Worm (Caenorhabditis elegans): ENCODE results near the gene slc-17.9.

- TF ChIP-seq flt-1 (GFP tag; IDR thresholded peaks at IDR 0.05) (no peak), F13C5.2 (tag; optimal IDR thresholded peaks at IDR 0.05) (no peak)
These were observed at the start of gene slc-17.9 for ce11 chrX:9764822-9765221.
